Worm (Caenorhabditis elegans) whole organism, mixed stage, embryonic: ENCODE results near the gene lbp-1.

ENCODE experiments used
- M03D4.4 ChIP-seq: sonication (generic microtip); optimal IDR thresholded peaks from 2 replicates; lab custom pipeline; 2017; ENCODE audit warnings: mild to moderate bottlenecking, missing genetic modification characterization, missing compliant biosample characterization
- bed-3 ChIP-seq: fragments of 200-800 bp; sonication (Bioruptor generic); optimal IDR thresholded peaks from 3 replicates; lab custom pipeline; 2018; ENCODE audit warnings: mild to moderate bottlenecking, missing genetic modification characterization, moderate library complexity, missing compliant biosample characterization
- blmp-1 ChIP-seq: fragments of 150-350 bp; optimal IDR thresholded peaks from 2 replicates; lab custom pipeline; 2014; ENCODE audit warnings: missing biosample characterization, missing genetic modification characterization
- ceh-39 ChIP-seq: fragments of 150-350 bp; optimal IDR thresholded peaks from 2 replicates; lab custom pipeline; 2014; ENCODE audit warnings: missing biosample characterization, missing genetic modification characterization
- ceh-43 ChIP-seq: fragments of 200-800 bp; sonication (Bioruptor generic); optimal IDR thresholded peaks from 2 replicates; lab custom pipeline; 2018; ENCODE audit warnings: mild to moderate bottlenecking, missing genetic modification characterization, moderate library complexity, missing compliant biosample characterization
- ceh-83 ChIP-seq: fragments of 200-800 bp; sonication (Bioruptor generic); optimal IDR thresholded peaks from 2 replicates; lab custom pipeline; 2018; ENCODE audit warnings: mild to moderate bottlenecking, missing genetic modification characterization, missing compliant biosample characterization
- cnd-1 ChIP-seq: fragments of 200-800 bp; sonication (Bioruptor generic); optimal IDR thresholded peaks from 2 replicates; lab custom pipeline; 2018; ENCODE audit warnings: mild to moderate bottlenecking, missing genetic modification characterization, missing compliant biosample characterization
- elt-1 ChIP-seq: sonication (generic microtip); optimal IDR thresholded peaks from 2 replicates; lab custom pipeline; 2017; ENCODE audit warnings: missing genetic modification characterization, mild to moderate bottlenecking, missing compliant biosample characterization, antibody characterized with exemption, moderate library complexity, borderline replicate concordance; ENCODE audit not compliant: insufficient read depth
- elt-3 ChIP-seq: fragments of 150-350 bp; optimal IDR thresholded peaks from 2 replicates; lab custom pipeline; 2014; ENCODE audit warnings: missing biosample characterization, missing genetic modification characterization
- flh-1 ChIP-seq: fragments of 200-800 bp; sonication (Bioruptor generic); optimal IDR thresholded peaks from 2 replicates; lab custom pipeline; 2018; ENCODE audit warnings: mild to moderate bottlenecking, missing genetic modification characterization, moderate library complexity, missing compliant biosample characterization
- ham-2 ChIP-seq: fragments of 200-800 bp; sonication (Bioruptor generic); optimal IDR thresholded peaks from 2 replicates; lab custom pipeline; 2018; ENCODE audit warnings: mild to moderate bottlenecking, missing genetic modification characterization, missing compliant biosample characterization
- lin-13 ChIP-seq: fragments of 150-350 bp; optimal IDR thresholded peaks from 2 replicates; lab custom pipeline; 2014; ENCODE audit warnings: missing biosample characterization, missing genetic modification characterization
- lin-32 ChIP-seq: fragments of 200-800 bp; sonication (Bioruptor generic); optimal IDR thresholded peaks from 2 replicates; lab custom pipeline; 2018; ENCODE audit warnings: mild to moderate bottlenecking, missing genetic modification characterization, missing compliant biosample characterization
- lsy-2 ChIP-seq: fragments of 150-350 bp; optimal IDR thresholded peaks from 2 replicates; lab custom pipeline; 2014; ENCODE audit warnings: missing biosample characterization, missing genetic modification characterization
- mab-5 ChIP-seq: fragments of 150-350 bp; optimal IDR thresholded peaks from 2 replicates; lab custom pipeline; 2014; ENCODE audit warnings: missing biosample characterization, missing genetic modification characterization
- mep-1 ChIP-seq: fragments of 150-350 bp; optimal IDR thresholded peaks from 2 replicates; lab custom pipeline; 2017; ENCODE audit warnings: missing biosample characterization, missing genetic modification reagents, missing genetic modification characterization, inconsistent platforms
- mls-2 ChIP-seq: sonication (generic microtip); optimal IDR thresholded peaks from 2 replicates; lab custom pipeline; 2016; ENCODE audit warnings: mild to moderate bottlenecking, missing genetic modification characterization, moderate library complexity, missing compliant biosample characterization
- nhr-12 ChIP-seq: fragments of 150-350 bp; optimal IDR thresholded peaks from 2 replicates; lab custom pipeline; 2014; ENCODE audit warnings: missing biosample characterization, missing genetic modification characterization
- nhr-2 ChIP-seq: fragments of 150-350 bp; optimal IDR thresholded peaks from 2 replicates; lab custom pipeline; 2014; ENCODE audit warnings: missing biosample characterization, missing genetic modification characterization
- nhr-28 ChIP-seq: fragments of 150-350 bp; optimal IDR thresholded peaks from 2 replicates; lab custom pipeline; 2014; ENCODE audit warnings: missing biosample characterization, missing genetic modification characterization
- nhr-76 ChIP-seq: sonication (generic microtip); optimal IDR thresholded peaks from 2 replicates; lab custom pipeline; 2017; ENCODE audit warnings: missing biosample characterization, missing genetic modification characterization
- pha-4 ChIP-seq: fragments of 150-350 bp; optimal IDR thresholded peaks from 2 replicates; lab custom pipeline; 2018; ENCODE audit warnings: missing biosample characterization, missing genetic modification reagents, missing genetic modification characterization
- sem-2 ChIP-seq: fragments of 200-800 bp; sonication (Bioruptor generic); optimal IDR thresholded peaks from 2 replicates; lab custom pipeline; 2018; ENCODE audit warnings: mild to moderate bottlenecking, missing genetic modification characterization, missing compliant biosample characterization
- snpc-4 ChIP-seq: fragments of 150-350 bp; optimal IDR thresholded peaks from 2 replicates; lab custom pipeline; 2014; ENCODE audit warnings: missing biosample characterization, missing genetic modification characterization
- sptf-1 ChIP-seq: sonication (generic microtip); optimal IDR thresholded peaks from 2 replicates; lab custom pipeline; 2017; ENCODE audit warnings: mild to moderate bottlenecking, missing genetic modification characterization, moderate library complexity, missing compliant biosample characterization
- tbx-8 ChIP-seq: fragments of 200-800 bp; sonication (Bioruptor generic); optimal IDR thresholded peaks from 2 replicates; lab custom pipeline; 2018; ENCODE audit warnings: mild to moderate bottlenecking, missing genetic modification characterization, moderate library complexity, missing compliant biosample characterization
- unc-120 ChIP-seq: sonication (generic microtip); optimal IDR thresholded peaks from 2 replicates; lab custom pipeline; 2017; ENCODE audit warnings: missing genetic modification characterization, missing compliant biosample characterization; ENCODE audit not compliant: poor library complexity, severe bottlenecking
- unc-39 ChIP-seq: fragments of 150-350 bp; optimal IDR thresholded peaks from 2 replicates; lab custom pipeline; 2014; ENCODE audit warnings: missing biosample characterization, missing genetic modification characterization
- unc-62 ChIP-seq: fragments of 150-350 bp; optimal IDR thresholded peaks from 2 replicates; lab custom pipeline; 2014; ENCODE audit warnings: missing biosample characterization, missing genetic modification reagents, missing genetic modification characterization

Gene lbp-1

ce11 chrX:3272580-3272979 lies 13.6 kb downstream of the lbp-1 start, which contains the start of gene K09C4.7:
TSS of gene K09C4.7 (plus strand) at chrX:3272880.
- TF ChIP-seq lin-13 (no peak), unc-120 (no peak), mep-1 (tag; lab: Kevin White, UChicago) (no peak), elt-3 (tag; lab: Kevin White, UChicago) (no peak), sptf-1 (tag; lab: Kevin White, UChicago) (no peak), blmp-1 (no peak), snpc-4 (tag; lab: Kevin White, UChicago) (no peak), ceh-83 (GFP tag; lab: Kevin White, UChicago) (no peak), nhr-76 (tag; lab: Kevin White, UChicago) (no peak), unc-39 (no peak), pha-4 (no peak)

- TF ChIP-seq cnd-1 (tag; lab: Kevin White, UChicago) (no peak), flh-1 (no peak), sem-2 (GFP tag; lab: Kevin White, UChicago) (no peak), nhr-76 (tag; lab: Kevin White, UChicago) (no peak), blmp-1 (no peak), lin-13 (no peak), lsy-2 (tag; lab: Kevin White, UChicago) (no peak), lin-32 (GFP tag; lab: Kevin White, UChicago) (no peak), mls-2 (tag; lab: Kevin White, UChicago) (no peak), tbx-8 (GFP tag; lab: Kevin White, UChicago) (no peak), unc-120 (no peak), unc-62 (GFP tag; lab: Kevin White, UChicago) (no peak), unc-39 (no peak), pha-4 (no peak), mep-1 (tag; lab: Kevin White, UChicago) (no peak)
Observed at ce11 chrX:3280130-3280529, 21.2 kb downstream of the lbp-1 start, which contains the start of gene K09C4.10. TSS of gene K09C4.10 (minus strand) at chrX:3280230.

ce11 chrX:3282306-3282705 lies 23.4 kb downstream of the lbp-1 start, which contains the start of gene K09C4.5:
TSS of gene K09C4.5 (plus strand) at chrX:3282631.
- no peak for TF ChIP-seq unc-62 (GFP tag; lab: Kevin White, UChicago)

ce11 chrX:3283189-3283588 lies 24.2 kb downstream of the lbp-1 start:
- TF ChIP-seq ceh-39 (tag; lab: Kevin White, UChicago) (no peak), nhr-12 (tag; lab: Kevin White, UChicago) (no peak), mab-5 (no peak), ceh-43 (GFP tag; lab: Kevin White, UChicago) (no peak), cnd-1 (tag; lab: Kevin White, UChicago) (no peak), bed-3 (GFP tag; lab: Kevin White, UChicago) (no peak), ham-2 (GFP tag; lab: Kevin White, UChicago) (no peak), nhr-2 (tag; lab: Kevin White, UChicago) (no peak), pha-4 (no peak), nhr-28 (no peak)

ce11 chrX:3284967-3285366 lies 26.0 kb downstream of the lbp-1 start:
- TF ChIP-seq ceh-83 (GFP tag; lab: Kevin White, UChicago) (no peak), elt-1 (tag; lab: Kevin White, UChicago) (no peak)

ce11 chrX:3285448-3285847 lies 26.5 kb downstream of the lbp-1 start:
- no peak for TF ChIP-seq cnd-1 (tag; lab: Kevin White, UChicago)
- TF ChIP-seq bed-3 (GFP tag; lab: Kevin White, UChicago) = no peak
- TF ChIP-seq lsy-2 (tag; lab: Kevin White, UChicago) = no peak
- no peak for TF ChIP-seq nhr-28
- no peak for TF ChIP-seq snpc-4 (tag; lab: Kevin White, UChicago)
- no peak for TF ChIP-seq lin-32 (GFP tag; lab: Kevin White, UChicago)
- no peak for TF ChIP-seq tbx-8 (GFP tag; lab: Kevin White, UChicago)
- no peak for TF ChIP-seq M03D4.4
- no peak for TF ChIP-seq sptf-1 (tag; lab: Kevin White, UChicago)
- TF ChIP-seq ham-2 (GFP tag; lab: Kevin White, UChicago) = no peak
- no peak for TF ChIP-seq unc-62 (GFP tag; lab: Kevin White, UChicago)
- no peak for TF ChIP-seq blmp-1
- TF ChIP-seq mls-2 (tag; lab: Kevin White, UChicago) = no peak
- TF ChIP-seq unc-120 = no peak
- TF ChIP-seq nhr-2 (tag; lab: Kevin White, UChicago) = no peak
- no peak for TF ChIP-seq mab-5
